Worm (Caenorhabditis elegans) whole organism, mixed stage, embryonic: Measurements from ENCODE around the gene irld-4.

ENCODE experiments used
- ces-1 ChIP-seq: fragments of 150-350 bp; optimal IDR thresholded peaks from 2 replicates; lab custom pipeline; 2014; ENCODE audit warnings: missing biosample characterization, missing genetic modification reagents, missing genetic modification characterization
- elt-1 ChIP-seq: sonication (generic microtip); optimal IDR thresholded peaks from 2 replicates; lab custom pipeline; 2017; ENCODE audit warnings: missing genetic modification characterization, mild to moderate bottlenecking, missing compliant biosample characterization, antibody characterized with exemption, moderate library complexity, borderline replicate concordance; ENCODE audit not compliant: insufficient read depth
- elt-3 ChIP-seq: fragments of 150-350 bp; optimal IDR thresholded peaks from 2 replicates; lab custom pipeline; 2014; ENCODE audit warnings: missing biosample characterization, missing genetic modification characterization
- ham-2 ChIP-seq: fragments of 200-800 bp; sonication (Bioruptor generic); optimal IDR thresholded peaks from 2 replicates; lab custom pipeline; 2018; ENCODE audit warnings: mild to moderate bottlenecking, missing genetic modification characterization, missing compliant biosample characterization
- lsy-2 ChIP-seq: fragments of 150-350 bp; optimal IDR thresholded peaks from 2 replicates; lab custom pipeline; 2014; ENCODE audit warnings: missing biosample characterization, missing genetic modification characterization
- snpc-4 ChIP-seq: fragments of 150-350 bp; optimal IDR thresholded peaks from 2 replicates; lab custom pipeline; 2014; ENCODE audit warnings: missing biosample characterization, missing genetic modification characterization
- unc-62 ChIP-seq: fragments of 150-350 bp; optimal IDR thresholded peaks from 2 replicates; lab custom pipeline; 2014; ENCODE audit warnings: missing biosample characterization, missing genetic modification reagents, missing genetic modification characterization

- TF ChIP-seq unc-62 (GFP tag; lab: Kevin White, UChicago), result no peak
- no peak for TF ChIP-seq ham-2 (GFP tag; lab: Kevin White, UChicago)
- TF ChIP-seq elt-3, result peak; percentile 43
- TF ChIP-seq ces-1 (GFP tag; lab: Kevin White, UChicago), result no peak
- TF ChIP-seq lsy-2 (tag; lab: Kevin White, UChicago), result peak; percentile 26
- no peak for TF ChIP-seq snpc-4
- no peak for TF ChIP-seq elt-1 (tag; lab: Kevin White, UChicago)
Observed at ce11 chrIV:14594249-14594648, 38.6 kb upstream of the irld-4 start.
